Fruit fly (Drosophila melanogaster) whole organism, embryonic: ENCODE results near the gene CG3999.

Experiments used
- ATbp ChIP-seq: fragments of 200-800 bp; sonication (Bioruptor generic); optimal IDR thresholded peaks from 2 replicates; lab custom pipeline; 2017; ENCODE audit warnings: missing biosample characterization, mild to moderate bottlenecking, missing genetic modification characterization, missing genetic modification reagents
- Aef1 ChIP-seq: fragments of 200-800 bp; sonication (Bioruptor generic); IDR thresholded peaks from 3 replicates; pipeline ENCODE4 v1.3.6; 2022; ENCODE audit warnings: missing biosample characterization, missing genetic modification characterization
- C15 ChIP-seq: fragments of 200-800 bp; sonication (Bioruptor generic); IDR thresholded peaks from 3 replicates; pipeline ENCODE4 v1.3.6; 2022; ENCODE audit warnings: missing biosample characterization, missing genetic modification characterization
- CG10147 ChIP-seq: fragments of 200-800 bp; sonication (Bioruptor generic); optimal IDR thresholded peaks from 2 replicates; lab custom pipeline; 2019; ENCODE audit warnings: missing biosample characterization, mild to moderate bottlenecking, missing genetic modification characterization, moderate library complexity
- CG10267 ChIP-seq: fragments of 200-800 bp; sonication (Bioruptor generic); optimal IDR thresholded peaks from 2 replicates; lab custom pipeline; 2018; ENCODE audit warnings: missing biosample characterization, mild to moderate bottlenecking, missing genetic modification characterization, moderate library complexity
- CG10274 ChIP-seq: fragments of 200-800 bp; sonication (Bioruptor generic); optimal IDR thresholded peaks from 3 replicates; lab custom pipeline; 2017; ENCODE audit warnings: missing biosample characterization, mild to moderate bottlenecking, missing genetic modification characterization
- CG11247 ChIP-seq: fragments of 200-800 bp; sonication (Bioruptor generic); IDR thresholded peaks from 2 replicates; pipeline ENCODE4 v1.3.6; 2022; ENCODE audit warnings: missing biosample characterization, missing genetic modification characterization
- CG12071 ChIP-seq: fragments of 200-800 bp; sonication (Bioruptor generic); optimal IDR thresholded peaks from 3 replicates; lab custom pipeline; 2018; ENCODE audit warnings: missing biosample characterization, mild to moderate bottlenecking, missing genetic modification characterization
- CG14441 ChIP-seq: fragments of 200-800 bp; sonication (Bioruptor generic); IDR thresholded peaks from 2 replicates; pipeline ENCODE4 v1.3.6; 2022; ENCODE audit warnings: missing biosample characterization, missing genetic modification characterization
- CG15011 ChIP-seq: fragments of 200-800 bp; sonication (Bioruptor generic); optimal IDR thresholded peaks from 3 replicates; lab custom pipeline; 2018; ENCODE audit warnings: missing biosample characterization, mild to moderate bottlenecking, missing genetic modification characterization
- CG1529 ChIP-seq: fragments of 200-800 bp; sonication (Bioruptor generic); optimal IDR thresholded peaks from 3 replicates; lab custom pipeline; 2018; ENCODE audit warnings: missing biosample characterization, missing genetic modification characterization
- CG2712 ChIP-seq: fragments of 200-800 bp; optimal IDR thresholded peaks from 3 replicates; lab custom pipeline; 2019; ENCODE audit warnings: missing biosample characterization, mild to moderate bottlenecking, missing genetic modification characterization, moderate library complexity
- CG2889 ChIP-seq: fragments of 200-800 bp; sonication (Bioruptor generic); IDR thresholded peaks from 3 replicates; pipeline ENCODE4 v1.3.6; 2022; ENCODE audit warnings: missing biosample characterization, missing genetic modification characterization
- CG32532 ChIP-seq: fragments of 200-800 bp; sonication (Bioruptor generic); IDR thresholded peaks from 2 replicates; pipeline ENCODE4 v1.3.6; 2022; ENCODE audit warnings: missing biosample characterization, missing genetic modification characterization
- CG33213 ChIP-seq: fragments of 200-800 bp; sonication (Bioruptor generic); optimal IDR thresholded peaks from 3 replicates; lab custom pipeline; 2016; ENCODE audit warnings: missing biosample characterization, missing genetic modification characterization
- CG33557 ChIP-seq: fragments of 200-800 bp; sonication (Bioruptor generic); optimal IDR thresholded peaks from 2 replicates; lab custom pipeline; 2019; ENCODE audit warnings: missing biosample characterization, mild to moderate bottlenecking, missing genetic modification characterization, moderate library complexity
- CG3995 ChIP-seq: fragments of 200-800 bp; sonication (Bioruptor generic); optimal IDR thresholded peaks from 3 replicates; lab custom pipeline; 2016; ENCODE audit warnings: missing biosample characterization, missing genetic modification characterization
- CG4820 ChIP-seq: fragments of 200-800 bp; sonication (Bioruptor generic); optimal IDR thresholded peaks from 3 replicates; lab custom pipeline; 2016; ENCODE audit warnings: missing biosample characterization, missing genetic modification characterization
- CG5245 ChIP-seq: fragments of 200-800 bp; sonication (Bioruptor generic); optimal IDR thresholded peaks from 3 replicates; lab custom pipeline; 2016; ENCODE audit warnings: missing biosample characterization, missing genetic modification characterization
- CG6813 ChIP-seq: fragments of 200-800 bp; sonication (Bioruptor generic); optimal IDR thresholded peaks from 2 replicates; lab custom pipeline; 2017; ENCODE audit warnings: missing biosample characterization, missing genetic modification characterization, mild to moderate bottlenecking, moderate library complexity, missing genetic modification reagents
- CG8359 ChIP-seq: fragments of 200-800 bp; sonication (Bioruptor generic); optimal IDR thresholded peaks from 2 replicates; lab custom pipeline; 2017; ENCODE audit warnings: missing biosample characterization, mild to moderate bottlenecking, missing genetic modification characterization, borderline replicate concordance
- D ChIP-seq, 2 experiments: fragments of 200-800 bp in 1 of 2; fragments of >200 bp in 1 of 2; sonication (Bioruptor generic) in 1 of 2; optimal IDR thresholded peaks; 2 replicates in 1 of 2; 3 replicates in 1 of 2; lab custom pipeline; 2017; ENCODE audit warnings: mild to moderate bottlenecking in 1 of 2, missing biosample characterization in 1 of 2, missing genetic modification characterization in 1 of 2, missing genetic modification reagents in 1 of 2
- Dfd ChIP-seq, 2 experiments: fragments of >200 bp; optimal IDR thresholded peaks; 2 replicates each; lab custom pipeline; 2017; ENCODE audit warnings: missing biosample characterization in 2 of 2, missing genetic modification characterization in 2 of 2
- Doc2 ChIP-seq: fragments of 200-800 bp; sonication (Bioruptor generic); IDR thresholded peaks from 2 replicates; pipeline ENCODE4 v1.3.6; 2022; ENCODE audit warnings: missing biosample characterization, missing genetic modification characterization
- Ets65A ChIP-seq: fragments of 200-800 bp; sonication (Bioruptor generic); peaks from one replicate; lab custom pipeline; 2016; ENCODE audit warnings: missing biosample characterization, missing genetic modification characterization
- Fer1 ChIP-seq: fragments of 200-800 bp; sonication (Bioruptor generic); optimal IDR thresholded peaks from 2 replicates; lab custom pipeline; 2017; ENCODE audit warnings: missing biosample characterization, mild to moderate bottlenecking, missing genetic modification characterization
- NfI ChIP-seq: fragments of 200-800 bp; sonication (Bioruptor generic); optimal IDR thresholded peaks from 3 replicates; lab custom pipeline; 2018; ENCODE audit warnings: missing biosample characterization, mild to moderate bottlenecking, missing genetic modification characterization, moderate library complexity
- Sox100B ChIP-seq: fragments of 200-800 bp; sonication (Bioruptor generic); optimal IDR thresholded peaks from 3 replicates; lab custom pipeline; 2018; ENCODE audit warnings: missing biosample characterization, mild to moderate bottlenecking, missing genetic modification characterization
- Spps ChIP-seq: fragments of 200-800 bp; sonication (Bioruptor generic); optimal IDR thresholded peaks from 2 replicates; lab custom pipeline; 2018; ENCODE audit warnings: missing biosample characterization, mild to moderate bottlenecking, missing genetic modification characterization
- Xrp1 ChIP-seq: fragments of 200-800 bp; sonication (Bioruptor generic); IDR thresholded peaks from 2 replicates; pipeline ENCODE4 v1.3.6; 2022; ENCODE audit warnings: missing biosample characterization, missing genetic modification characterization
- az2 ChIP-seq: fragments of 200-800 bp; sonication (Bioruptor generic); optimal IDR thresholded peaks from 3 replicates; lab custom pipeline; 2016; ENCODE audit warnings: missing biosample characterization, missing genetic modification characterization
- caup ChIP-seq: fragments of 200-800 bp; sonication (Bioruptor generic); optimal IDR thresholded peaks from 3 replicates; lab custom pipeline; 2017; ENCODE audit warnings: missing biosample characterization, mild to moderate bottlenecking, missing genetic modification characterization, moderate library complexity; ENCODE audit not compliant: severe bottlenecking
- chif ChIP-seq, 2 experiments: fragments of 200-800 bp; sonication (Bioruptor generic); optimal IDR thresholded peaks; 3 replicates each; lab custom pipeline; 2016; ENCODE audit warnings: missing biosample characterization in 2 of 2, missing genetic modification characterization in 2 of 2
- chn ChIP-seq: fragments of 200-800 bp; sonication (Bioruptor generic); optimal IDR thresholded peaks from 2 replicates; lab custom pipeline; 2016; ENCODE audit warnings: missing biosample characterization, missing genetic modification characterization
- croc ChIP-seq: fragments of 200-800 bp; sonication (Bioruptor generic); conservative IDR thresholded peaks from 3 replicates; pipeline ENCODE4 v1.3.6; 2022; ENCODE audit warnings: missing biosample characterization, missing genetic modification characterization
- fd3F ChIP-seq: fragments of 200-800 bp; sonication (Bioruptor generic); optimal IDR thresholded peaks from 2 replicates; lab custom pipeline; 2018; ENCODE audit warnings: missing biosample characterization, mild to moderate bottlenecking, missing genetic modification characterization, moderate library complexity
- gce ChIP-seq: fragments of 200-800 bp; sonication (Bioruptor generic); IDR thresholded peaks from 3 replicates; pipeline ENCODE4 v1.3.6; 2022; ENCODE audit warnings: missing biosample characterization, missing genetic modification characterization
- hbn ChIP-seq: fragments of 200-800 bp; sonication (Bioruptor generic); IDR thresholded peaks from 2 replicates; pipeline ENCODE4 v1.3.6; 2022; ENCODE audit warnings: missing biosample characterization, missing genetic modification characterization; ENCODE audit not compliant: partially characterized antibody
- knrl ChIP-seq: fragments of 200-800 bp; sonication (Bioruptor generic); IDR thresholded peaks from 3 replicates; pipeline ENCODE4 v1.3.6; 2022; ENCODE audit warnings: missing biosample characterization, missing genetic modification characterization; ENCODE audit not compliant: partially characterized antibody
- mam ChIP-seq: fragments of 200-800 bp; sonication (Bioruptor generic); optimal IDR thresholded peaks from 3 replicates; lab custom pipeline; 2016; ENCODE audit warnings: missing biosample characterization, missing genetic modification characterization
- nerfin-1 ChIP-seq: fragments of 200-800 bp; sonication (Bioruptor generic); optimal IDR thresholded peaks from 3 replicates; lab custom pipeline; 2019; ENCODE audit warnings: missing biosample characterization, mild to moderate bottlenecking, missing genetic modification characterization, moderate library complexity
- onecut ChIP-seq: fragments of 200-800 bp; sonication (Bioruptor generic); IDR thresholded peaks from 2 replicates; pipeline ENCODE4 v1.3.6; 2022; ENCODE audit warnings: missing biosample characterization, missing genetic modification characterization
- org-1 ChIP-seq: fragments of 200-800 bp; sonication (Bioruptor generic); optimal IDR thresholded peaks from 2 replicates; lab custom pipeline; 2017; ENCODE audit warnings: missing biosample characterization, missing genetic modification characterization
- pnt ChIP-seq: fragments of 200-800 bp; sonication (Bioruptor generic); optimal IDR thresholded peaks from 3 replicates; lab custom pipeline; 2016; ENCODE audit warnings: missing biosample characterization, missing genetic modification characterization
- ranshi ChIP-seq: fragments of 200-800 bp; sonication (Bioruptor generic); IDR thresholded peaks from 2 replicates; pipeline ENCODE4 v1.3.6; 2022; ENCODE audit warnings: missing biosample characterization, missing genetic modification characterization
- sens ChIP-seq: fragments of 200-800 bp; sonication (Bioruptor generic); peaks from one replicate; lab custom pipeline; 2016; ENCODE audit warnings: missing biosample characterization, missing genetic modification characterization
- so ChIP-seq: fragments of 200-800 bp; sonication (Bioruptor generic); IDR thresholded peaks from 3 replicates; pipeline ENCODE4 v1.3.6; 2022; ENCODE audit warnings: missing biosample characterization, missing genetic modification characterization
- tap ChIP-seq: fragments of 200-800 bp; optimal IDR thresholded peaks from 3 replicates; lab custom pipeline; 2019; ENCODE audit warnings: missing biosample characterization, mild to moderate bottlenecking, missing genetic modification characterization, moderate library complexity
- vvl ChIP-seq: fragments of 200-800 bp; sonication (Bioruptor generic); IDR thresholded peaks from 2 replicates; pipeline ENCODE4 v1.3.6; 2022; ENCODE audit warnings: missing biosample characterization, missing genetic modification characterization

CG3999 gene

dm6 chr3R:10251218-10251617 lies at the start of gene CG3999:
TSS of gene CG3999 (plus strand) at chr3R:10251518.
- TF ChIP-seq Ets65A (GFP tag; lab: Kevin White, UChicago) (no peak), mam (no peak), hbn (GFP tag; lab: Robert Waterston, UW) (no peak), chn (GFP tag; lab: Kevin White, UChicago) (no peak), CG2889 (GFP tag; lab: Robert Waterston, UW) (no peak), ATbp (GFP tag; lab: Kevin White, UChicago) (no peak), Sox100B (GFP tag; lab: Kevin White, UChicago) (no peak), pnt (GFP tag; lab: Kevin White, UChicago) (no peak), nerfin-1 (no peak), Aef1 (GFP tag; lab: Robert Waterston, UW) (no peak), Doc2 (GFP tag; lab: Robert Waterston, UW) (no peak), CG10274 (no peak), CG14441 (GFP tag; lab: Robert Waterston, UW) (no peak), fd3F (no peak)

dm6 chr3R:10203554-10203953 lies 47.8 kb upstream of the CG3999 start:
- no peak for TF ChIP-seq C15
- TF ChIP-seq CG8359: peak; percentile 60
- TF ChIP-seq mam: no peak
- TF ChIP-seq CG5245: peak; percentile 8
- TF ChIP-seq CG10267: peak; percentile 33
- TF ChIP-seq az2 (GFP tag; lab: Kevin White, UChicago): peak; percentile 9
- TF ChIP-seq gce: no peak
- peak; percentile 42; the same call in 1 of the 3 replicates for TF ChIP-seq knrl
- peak; percentile 50 for TF ChIP-seq vvl (GFP tag; lab: Robert Waterston, UW)
- peak; percentile 38 for TF ChIP-seq CG33213 (GFP tag; lab: Kevin White, UChicago)
- TF ChIP-seq Spps (tag; lab: Kevin White, UChicago): no peak
- peak; percentile 6 for TF ChIP-seq CG1529 (GFP tag; lab: Kevin White, UChicago)
- 0 out of 2 replicates have a peak, but pooled peaks have one; percentile 17 for TF ChIP-seq onecut (GFP tag; lab: Robert Waterston, UW)
- TF ChIP-seq Dfd (GFP tag; optimal IDR thresholded peaks at IDR 0.05; lab: Kevin White, UChicago): no peak
- TF ChIP-seq D (optimal IDR thresholded peaks at IDR 0.05; lab: Kevin White, UChicago): no peak
- peak; percentile 38 for TF ChIP-seq D (GFP tag; optimal IDR thresholded peaks at IDR 0.05; lab: Kevin White, UChicago)
- TF ChIP-seq CG11247 (GFP tag; lab: Robert Waterston, UW): 0 out of 2 replicates have a peak, but pooled peaks have one; percentile 45
- peak; percentile 3 for TF ChIP-seq Fer1 (GFP tag; lab: Kevin White, UChicago)
- no peak for TF ChIP-seq CG10147
- peak; percentile 73; the same call in 2 of the 3 replicates for TF ChIP-seq so (GFP tag; lab: Robert Waterston, UW)
- TF ChIP-seq ranshi (GFP tag; lab: Robert Waterston, UW): no peak
- TF ChIP-seq CG4820 (GFP tag; lab: Kevin White, UChicago): peak; percentile 37
- peak; percentile 46; the same call in 1 of the 2 replicates for TF ChIP-seq Xrp1
- TF ChIP-seq chif (GFP tag; optimal IDR thresholded peaks at IDR 0.05; lab: Kevin White, UChicago): peak; percentile 37 to 60
- peak; percentile 20 for TF ChIP-seq CG33557 (GFP tag; lab: Kevin White, UChicago)
- TF ChIP-seq caup (GFP tag; lab: Kevin White, UChicago): peak; percentile 33
- TF ChIP-seq CG15011 (GFP tag; lab: Kevin White, UChicago): no peak
- peak; percentile 44 for TF ChIP-seq CG2712 (tag; lab: Kevin White, UChicago)
- TF ChIP-seq CG6813 (GFP tag; lab: Kevin White, UChicago): peak; percentile 27
- TF ChIP-seq CG12071 (GFP tag; lab: Kevin White, UChicago): peak; percentile 33
- TF ChIP-seq CG3995: no peak
- no peak for TF ChIP-seq tap (tag; lab: Kevin White, UChicago)
- no peak for TF ChIP-seq CG10274
- peak; percentile 41 for TF ChIP-seq NfI (GFP tag; lab: Kevin White, UChicago)
- no peak for TF ChIP-seq org-1 (GFP tag; lab: Kevin White, UChicago)
- peak; percentile 87 for TF ChIP-seq sens (GFP tag; lab: Kevin White, UChicago)
- peak; percentile 63; the same call in 1 of the 2 replicates for TF ChIP-seq CG32532
- TF ChIP-seq croc (GFP tag; lab: Robert Waterston, UW): peak; percentile 22; the same call in 1 of the 3 replicates
